Worm (Caenorhabditis elegans) whole organism, young adult: ENCODE data around the gene nprl-3.

ENCODE experiments used
- F33H1.4 ChIP-seq: fragments of 200-800 bp; sonication (Bioruptor generic); IDR thresholded peaks from 2 replicates; pipeline ENCODE4 v1.3.6; 2022; ENCODE audit warnings: missing genetic modification reagents, missing genetic modification characterization, missing compliant biosample characterization
- ama-1 ChIP-seq, 3 experiments: fragments of 150-350 bp in 1 of 3; sonication (generic microtip) in 2 of 3; optimal IDR thresholded peaks; 2 replicates each; lab custom pipeline; 2014 to 2018; ENCODE audit warnings: missing biosample characterization in 2 of 3, missing genetic modification characterization in 2 of 3, missing genetic modification reagents in 2 of 3
- egl-44 ChIP-seq: fragments of 200-800 bp; sonication (Bioruptor generic); IDR thresholded peaks from 2 replicates; pipeline ENCODE4 v1.3.6; 2022; ENCODE audit warnings: missing genetic modification reagents, missing genetic modification characterization, missing compliant biosample characterization
- sea-2 ChIP-seq: fragments of 200-800 bp; sonication (Bioruptor generic); IDR thresholded peaks from 2 replicates; pipeline ENCODE4 v1.3.6; 2022; ENCODE audit warnings: missing genetic modification characterization, missing compliant biosample characterization
- snpc-1.1 ChIP-seq: sonication (generic microtip); optimal IDR thresholded peaks from 2 replicates; lab custom pipeline; 2017; ENCODE audit warnings: missing genetic modification characterization, mild to moderate bottlenecking, missing compliant biosample characterization, antibody characterized with exemption, moderate library complexity, missing genotype, missing genetic modification reagents; ENCODE audit not compliant: insufficient read depth
- snpc-3.4 ChIP-seq: sonication (generic microtip); optimal IDR thresholded peaks from 2 replicates; lab custom pipeline; 2017; ENCODE audit warnings: missing genetic modification characterization, mild to moderate bottlenecking, missing compliant biosample characterization, antibody characterized with exemption, moderate library complexity, missing genotype, missing genetic modification reagents

- no peak for TF ChIP-seq F33H1.4 (GFP tag; lab: Robert Waterston, UW)
- TF ChIP-seq snpc-3.4 (tag; lab: Kevin White, UChicago), result no peak
- no peak for TF ChIP-seq snpc-1.1 (tag; lab: Kevin White, UChicago)
- TF ChIP-seq sea-2, result no peak
- TF ChIP-seq ama-1 (optimal IDR thresholded peaks at IDR 0.05; lab: Kevin White, UChicago), result no peak
- TF ChIP-seq ama-1 (GFP tag; optimal IDR thresholded peaks at IDR 0.05; lab: Kevin White, UChicago), result no peak
- TF ChIP-seq egl-44 (GFP tag; lab: Robert Waterston, UW), result no peak
Measured at ce11 chrIV:8325667-8326066, 28.4 kb downstream of the nprl-3 start, which contains the start of gene F35H10.3.
